Worm (Caenorhabditis elegans): ENCODE results near the gene R08A2.5.
"Not testable (repeated sequence)": the region's sequence is repeated elsewhere in the genome, so short reads cannot be mapped to it uniquely, and the experiment has no call there.

The R08A2.5 gene

DNA sequence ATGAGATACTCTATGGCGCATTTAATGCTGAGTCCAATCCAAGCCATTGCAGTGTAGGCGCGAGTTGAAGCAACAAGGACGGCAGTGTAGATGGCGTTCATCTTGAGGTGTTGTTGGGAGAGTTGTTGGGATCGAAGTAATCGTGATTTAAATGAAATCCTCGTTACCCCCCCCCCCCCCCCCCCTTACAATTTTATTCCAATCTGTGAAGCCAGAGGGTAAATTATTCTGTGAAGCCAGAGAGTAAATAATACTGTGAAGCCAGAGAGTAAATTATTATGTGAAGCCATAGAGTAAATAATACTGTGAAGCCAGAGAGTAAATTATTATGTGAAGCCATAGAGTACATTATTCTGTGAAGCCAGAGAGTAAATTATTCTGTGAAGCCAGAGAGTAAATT, 37.9 kb downstream of the R08A2.5 start, which contains the start of gene nspa-10:
Gene nspa-10, minus strand, starts transcription at position 101 of the 400 bp plus-strand sequence.
- TF ChIP-seq ets-7 (tag; optimal IDR thresholded peaks at IDR 0.05); tbx-37 (GFP tag; conservative IDR thresholded peaks at IDR 0.05); flt-1 (GFP tag; IDR thresholded peaks at IDR 0.05): not testable (repeated sequence)

ce11 chrV:14762563-14762962, 50.1 kb downstream of the R08A2.5 start:
- TF ChIP-seq tbx-37 (GFP tag; conservative IDR thresholded peaks at IDR 0.05), result no peak
- no peak for TF ChIP-seq ceh-13 (GFP tag; optimal IDR thresholded peaks at IDR 0.05)
- TF ChIP-seq aly-1 (tag; optimal IDR thresholded peaks at IDR 0.05), result no peak
- no peak for TF ChIP-seq hmg-4 (GFP tag; optimal IDR thresholded peaks at IDR 0.05)
- no peak for TF ChIP-seq sea-1 (GFP tag; conservative IDR thresholded peaks at IDR 0.05)
- TF ChIP-seq scrt-1 (GFP tag; IDR thresholded peaks at IDR 0.05), result no peak
- no peak for TF ChIP-seq flt-1 (GFP tag; IDR thresholded peaks at IDR 0.05)

DNA sequence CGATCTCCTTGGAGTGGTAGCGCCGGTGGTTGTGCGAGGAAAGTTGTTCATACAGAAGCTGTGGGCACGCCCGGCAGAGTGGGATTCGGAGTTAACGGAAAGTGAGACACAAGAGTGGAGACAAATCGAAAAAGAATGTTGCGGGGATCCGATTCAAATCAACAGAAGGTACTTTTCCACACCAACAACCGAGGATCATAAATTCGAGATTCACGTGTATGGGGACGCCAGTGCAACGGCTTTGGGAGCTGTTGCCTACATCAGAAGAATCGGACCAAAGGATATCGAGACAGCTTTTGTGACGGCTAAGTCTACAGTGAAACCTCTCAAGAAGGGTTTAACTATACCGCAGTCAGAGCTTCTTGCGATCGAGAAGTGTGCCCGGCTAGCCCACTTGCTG, 51.2 kb downstream of the R08A2.5 start:
- TF ChIP-seq sea-1 (GFP tag; conservative IDR thresholded peaks at IDR 0.05) (no peak), F13C5.2 (tag; optimal IDR thresholded peaks at IDR 0.05) (no peak), hnd-1 (tag; optimal IDR thresholded peaks at IDR 0.05) (no peak), aly-1 (tag; optimal IDR thresholded peaks at IDR 0.05) (no peak), tbx-37 (GFP tag; conservative IDR thresholded peaks at IDR 0.05) (no peak)

All from whole organism, early embryonic.